Fruit fly (Drosophila melanogaster) whole organism, embryonic: ENCODE results near the gene CG14881.

Experiments
- BEAF-32 ChIP-seq: fragments of 200-800 bp; sonication (Bioruptor generic); optimal IDR thresholded peaks from 3 replicates; lab custom pipeline; 2017; ENCODE audit warnings: missing biosample characterization, missing genetic modification characterization, mild to moderate bottlenecking, moderate library complexity, missing genetic modification reagents
- Bgb ChIP-seq: fragments of 200-800 bp; sonication (Bioruptor generic); IDR thresholded peaks from 2 replicates; pipeline ENCODE4 v1.3.6; 2022; ENCODE audit warnings: missing biosample characterization, missing genetic modification characterization; ENCODE audit not compliant: partially characterized antibody
- CG10267 ChIP-seq: fragments of 200-800 bp; sonication (Bioruptor generic); optimal IDR thresholded peaks from 2 replicates; lab custom pipeline; 2018; ENCODE audit warnings: missing biosample characterization, mild to moderate bottlenecking, missing genetic modification characterization, moderate library complexity
- CG11560 ChIP-seq: fragments of 200-800 bp; sonication (Bioruptor generic); IDR thresholded peaks from 3 replicates; pipeline ENCODE4 v1.3.6; 2022; ENCODE audit warnings: missing biosample characterization, missing genetic modification characterization
- CG14710 ChIP-seq: fragments of 200-800 bp; sonication (Bioruptor generic); optimal IDR thresholded peaks from 3 replicates; lab custom pipeline; 2019; ENCODE audit warnings: missing biosample characterization, mild to moderate bottlenecking, missing genetic modification characterization, moderate library complexity
- CG15514 ChIP-seq: fragments of 200-800 bp; sonication (Bioruptor generic); optimal IDR thresholded peaks from 3 replicates; lab custom pipeline; 2017; ENCODE audit warnings: missing biosample characterization, missing genetic modification characterization, mild to moderate bottlenecking, moderate library complexity, missing genetic modification reagents
- CG17612 ChIP-seq: fragments of 200-800 bp; sonication (Bioruptor generic); IDR thresholded peaks from 2 replicates; pipeline ENCODE4 v1.3.6; 2022; ENCODE audit warnings: missing biosample characterization, missing genetic modification characterization
- CG18011 ChIP-seq: fragments of 200-800 bp; sonication (Bioruptor generic); optimal IDR thresholded peaks from 2 replicates; lab custom pipeline; 2017; ENCODE audit warnings: missing biosample characterization, missing genetic modification characterization, mild to moderate bottlenecking, moderate library complexity, missing genotype
- CG1832 ChIP-seq: fragments of 200-800 bp; sonication (Bioruptor generic); optimal IDR thresholded peaks from 2 replicates; lab custom pipeline; 2017; ENCODE audit warnings: missing biosample characterization, mild to moderate bottlenecking, missing genetic modification characterization, inconsistent platforms
- CG3281 ChIP-seq: fragments of 200-800 bp; sonication (Bioruptor generic); optimal IDR thresholded peaks from 3 replicates; lab custom pipeline; 2017; ENCODE audit warnings: missing biosample characterization, mild to moderate bottlenecking, missing genetic modification characterization
- CG34224 ChIP-seq: fragments of 200-800 bp; sonication (Bioruptor generic); IDR thresholded peaks from 3 replicates; pipeline ENCODE4 v1.3.6; 2022; ENCODE audit warnings: missing biosample characterization, missing genetic modification characterization; ENCODE audit not compliant: partially characterized antibody
- CG3847 ChIP-seq: fragments of 200-800 bp; sonication (Bioruptor generic); IDR thresholded peaks from 2 replicates; pipeline ENCODE4 v1.3.6; 2022; ENCODE audit warnings: missing biosample characterization, missing genetic modification characterization
- CG3995 ChIP-seq: fragments of 200-800 bp; sonication (Bioruptor generic); optimal IDR thresholded peaks from 3 replicates; lab custom pipeline; 2016; ENCODE audit warnings: missing biosample characterization, missing genetic modification characterization
- CG8388 ChIP-seq: fragments of 200-800 bp; sonication (Bioruptor generic); optimal IDR thresholded peaks from 2 replicates; lab custom pipeline; 2019; ENCODE audit warnings: missing biosample characterization, mild to moderate bottlenecking, missing genetic modification characterization, moderate library complexity
- CTCF ChIP-seq: fragments of 200-800 bp; sonication (Bioruptor generic); optimal IDR thresholded peaks from 2 replicates; lab custom pipeline; 2017; ENCODE audit warnings: missing biosample characterization, mild to moderate bottlenecking, missing genetic modification characterization, moderate library complexity
- Dll ChIP-seq: fragments of 200-800 bp; sonication (Bioruptor generic); IDR thresholded peaks from 4 replicates; pipeline ENCODE4 v1.3.6; 2022; ENCODE audit warnings: missing biosample characterization, missing genetic modification characterization; ENCODE audit not compliant: partially characterized antibody
- E2f2 ChIP-seq: fragments of 200-800 bp; sonication (Bioruptor generic); IDR thresholded peaks from 2 replicates; pipeline ENCODE4 v1.3.6; 2022; ENCODE audit warnings: missing biosample characterization, missing genetic modification characterization
- Ets65A ChIP-seq: fragments of 200-800 bp; sonication (Bioruptor generic); peaks from one replicate; lab custom pipeline; 2016; ENCODE audit warnings: missing biosample characterization, missing genetic modification characterization
- Gsc ChIP-seq: fragments of 200-800 bp; sonication (Bioruptor generic); IDR thresholded peaks from 2 replicates; pipeline ENCODE4 v1.3.6; 2022; ENCODE audit warnings: missing biosample characterization, missing genetic modification characterization
- HLH4C ChIP-seq: fragments of 200-800 bp; sonication (Bioruptor generic); IDR thresholded peaks from 3 replicates; pipeline ENCODE4 v1.3.6; 2022; ENCODE audit warnings: missing biosample characterization, missing genetic modification characterization; ENCODE audit not compliant: partially characterized antibody
- Med ChIP-seq: fragments of 200-800 bp; sonication (Bioruptor generic); peaks from one replicate; lab custom pipeline; 2016; ENCODE audit warnings: missing biosample characterization, missing genetic modification characterization, mild to moderate bottlenecking, inconsistent platforms, moderate library complexity
- Rfx ChIP-seq: fragments of 200-800 bp; sonication (Bioruptor generic); IDR thresholded peaks from 2 replicates; pipeline ENCODE4 v1.3.6; 2022; ENCODE audit warnings: missing biosample characterization, missing genetic modification characterization
- Scr ChIP-seq: fragments of 200-800 bp; sonication (Bioruptor generic); IDR thresholded peaks from 2 replicates; pipeline ENCODE4 v1.3.6; 2022; ENCODE audit warnings: missing biosample characterization, missing genetic modification characterization; ENCODE audit not compliant: partially characterized antibody
- Usf ChIP-seq: fragments of 200-800 bp; sonication (Bioruptor generic); optimal IDR thresholded peaks from 2 replicates; lab custom pipeline; 2017; ENCODE audit warnings: missing genotype, missing biosample characterization, missing genetic modification characterization
- Vsx1 ChIP-seq: fragments of 200-800 bp; sonication (Bioruptor generic); optimal IDR thresholded peaks from 2 replicates; lab custom pipeline; 2017; ENCODE audit warnings: missing biosample characterization, mild to moderate bottlenecking, missing genetic modification characterization, missing genetic modification reagents
- YL-1 ChIP-seq: fragments of 200-800 bp; sonication (Bioruptor generic); optimal IDR thresholded peaks from 3 replicates; lab custom pipeline; 2017; ENCODE audit warnings: missing biosample characterization, mild to moderate bottlenecking, missing genetic modification characterization
- ato ChIP-seq: fragments of 200-800 bp; sonication (Bioruptor generic); IDR thresholded peaks from 2 replicates; pipeline ENCODE4 v1.3.6; 2022; ENCODE audit warnings: missing biosample characterization, missing genetic modification characterization; ENCODE audit not compliant: partially characterized antibody
- bbx ChIP-seq: fragments of 200-800 bp; sonication (Bioruptor generic); IDR thresholded peaks from 2 replicates; pipeline ENCODE4 v1.3.6; 2022; ENCODE audit warnings: missing biosample characterization, missing genetic modification characterization; ENCODE audit not compliant: partially characterized antibody
- ci ChIP-seq: fragments of 200-800 bp; sonication (Bioruptor generic); IDR thresholded peaks from 3 replicates; pipeline ENCODE4 v1.3.6; 2022; ENCODE audit warnings: missing biosample characterization, missing genetic modification characterization
- crp ChIP-seq, 2 experiments: fragments of 200-800 bp; sonication (Bioruptor generic); optimal IDR thresholded peaks; 2 replicates in 1 of 2; 3 replicates in 1 of 2; lab custom pipeline; 2017; ENCODE audit warnings: missing biosample characterization in 2 of 2, missing genetic modification characterization in 2 of 2, mild to moderate bottlenecking in 1 of 2, moderate library complexity in 1 of 2
- fd102C ChIP-seq: fragments of 200-800 bp; sonication (Bioruptor generic); optimal IDR thresholded peaks from 2 replicates; lab custom pipeline; 2018; ENCODE audit warnings: missing biosample characterization, mild to moderate bottlenecking, missing genetic modification characterization, moderate library complexity
- h ChIP-seq: fragments of >200 bp; optimal IDR thresholded peaks from 2 replicates; lab custom pipeline; 2017
- inv ChIP-seq: fragments of 200-800 bp; sonication (Bioruptor generic); IDR thresholded peaks from 2 replicates; pipeline ENCODE4 v1.3.6; 2022; ENCODE audit warnings: missing biosample characterization, missing genetic modification characterization; ENCODE audit not compliant: partially characterized antibody
- kah ChIP-seq: fragments of 200-800 bp; sonication (Bioruptor generic); optimal IDR thresholded peaks from 2 replicates; lab custom pipeline; 2018; ENCODE audit warnings: missing biosample characterization, mild to moderate bottlenecking, missing genetic modification characterization
- kay ChIP-seq: fragments of 200-800 bp; sonication (Bioruptor generic); optimal IDR thresholded peaks from 2 replicates; lab custom pipeline; 2016; ENCODE audit warnings: missing biosample characterization, missing genetic modification characterization
- knrl ChIP-seq: fragments of 200-800 bp; sonication (Bioruptor generic); IDR thresholded peaks from 3 replicates; pipeline ENCODE4 v1.3.6; 2022; ENCODE audit warnings: missing biosample characterization, missing genetic modification characterization; ENCODE audit not compliant: partially characterized antibody
- lab ChIP-seq: fragments of 200-800 bp; sonication (Bioruptor generic); optimal IDR thresholded peaks from 3 replicates; lab custom pipeline; 2017; ENCODE audit warnings: missing biosample characterization, missing genetic modification characterization, mild to moderate bottlenecking, moderate library complexity, missing genetic modification reagents
- mld ChIP-seq: fragments of 200-800 bp; sonication (Bioruptor generic); IDR thresholded peaks from 3 replicates; pipeline ENCODE4 v1.3.6; 2022; ENCODE audit warnings: missing biosample characterization, missing genetic modification characterization; ENCODE audit not compliant: partially characterized antibody
- nerfin-2 ChIP-seq: fragments of 200-800 bp; sonication (Bioruptor generic); IDR thresholded peaks from 2 replicates; pipeline ENCODE4 v1.3.6; 2022; ENCODE audit warnings: missing biosample characterization, missing genetic modification characterization; ENCODE audit not compliant: partially characterized antibody
- oc ChIP-seq: fragments of 200-800 bp; sonication (Bioruptor generic); optimal IDR thresholded peaks from 2 replicates; lab custom pipeline; 2018; ENCODE audit warnings: missing biosample characterization, mild to moderate bottlenecking, missing genetic modification characterization, moderate library complexity
- onecut ChIP-seq: fragments of 200-800 bp; sonication (Bioruptor generic); IDR thresholded peaks from 2 replicates; pipeline ENCODE4 v1.3.6; 2022; ENCODE audit warnings: missing biosample characterization, missing genetic modification characterization
- pzg ChIP-seq: fragments of 200-800 bp; sonication (Bioruptor generic); optimal IDR thresholded peaks from 3 replicates; lab custom pipeline; 2018; ENCODE audit warnings: missing biosample characterization, mild to moderate bottlenecking, missing genetic modification characterization, moderate library complexity
- run ChIP-seq: fragments of 200-800 bp; sonication (Bioruptor generic); optimal IDR thresholded peaks from 3 replicates; lab custom pipeline; 2018; ENCODE audit warnings: missing biosample characterization, mild to moderate bottlenecking, missing genetic modification characterization
- sens ChIP-seq: fragments of 200-800 bp; sonication (Bioruptor generic); peaks from one replicate; lab custom pipeline; 2016; ENCODE audit warnings: missing biosample characterization, missing genetic modification characterization
- stc ChIP-seq: fragments of 200-800 bp; sonication (Bioruptor generic); IDR thresholded peaks from 2 replicates; pipeline ENCODE4 v1.3.6; 2022; ENCODE audit warnings: missing biosample characterization, missing genetic modification characterization
- stwl ChIP-seq: fragments of 200-800 bp; sonication (Bioruptor generic); optimal IDR thresholded peaks from 3 replicates; lab custom pipeline; 2018; ENCODE audit warnings: missing biosample characterization, mild to moderate bottlenecking, missing genetic modification characterization, moderate library complexity
- trh ChIP-seq: fragments of 200-800 bp; sonication (Bioruptor generic); optimal IDR thresholded peaks from 2 replicates; lab custom pipeline; 2016; ENCODE audit warnings: missing biosample characterization, missing genetic modification characterization
- zen2 ChIP-seq: fragments of 200-800 bp; sonication (Bioruptor generic); IDR thresholded peaks from 3 replicates; pipeline ENCODE4 v1.3.6; 2022; ENCODE audit warnings: missing biosample characterization, missing genetic modification characterization; ENCODE audit not compliant: partially characterized antibody

The CG14881 gene

DNA sequence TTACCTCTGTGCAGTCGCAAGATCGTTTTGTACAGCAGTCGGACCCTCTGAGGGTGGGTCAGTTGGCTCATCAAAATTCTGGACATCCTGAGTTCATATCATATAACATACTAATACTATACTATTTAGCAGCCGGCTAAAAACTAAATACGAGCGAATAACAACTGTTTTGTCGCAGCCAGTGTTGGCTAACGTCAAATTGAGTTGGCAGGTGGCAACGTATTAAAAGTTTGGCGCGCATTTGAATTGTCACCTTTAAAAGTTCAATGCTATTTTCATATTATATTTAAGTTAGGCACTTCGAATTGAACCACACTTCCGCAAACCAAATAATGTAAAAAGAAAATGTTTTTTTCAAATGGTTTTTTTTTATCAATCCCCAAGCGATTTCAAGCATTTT lies 47.6 kb downstream of the CG14881 start, which contains the start of gene Sdhaf3 (continued):
- TF ChIP-seq oc (tag; lab: Kevin White, UChicago), result no peak
- TF ChIP-seq Rfx (GFP tag; lab: Robert Waterston, UW), result peak; percentile 46; the same call in 1 of the 2 replicates
- peak; percentile 93 for TF ChIP-seq E2f2
- no peak for TF ChIP-seq CG1832
- TF ChIP-seq Vsx1 (GFP tag; lab: Kevin White, UChicago), result no peak
- TF ChIP-seq CG10267 (tag; lab: Kevin White, UChicago), result peak; percentile 89
- TF ChIP-seq onecut (GFP tag; lab: Robert Waterston, UW), result no peak
- peak; percentile 15 for TF ChIP-seq CG15514 (GFP tag; lab: Kevin White, UChicago)
- TF ChIP-seq Gsc (GFP tag; lab: Robert Waterston, UW), result no peak
- no peak; the same call in 2 of the 3 replicates for TF ChIP-seq ci (GFP tag; lab: Robert Waterston, UW)
- peak; percentile 53 for TF ChIP-seq stwl
- peak; percentile 31; the same call in 1 of the 2 replicates for TF ChIP-seq CG3847 (GFP tag; lab: Robert Waterston, UW)
- peak; percentile 78 for TF ChIP-seq Med (GFP tag; lab: Kevin White, UChicago)
- TF ChIP-seq, all 482 proteins: peak for 26

DNA sequence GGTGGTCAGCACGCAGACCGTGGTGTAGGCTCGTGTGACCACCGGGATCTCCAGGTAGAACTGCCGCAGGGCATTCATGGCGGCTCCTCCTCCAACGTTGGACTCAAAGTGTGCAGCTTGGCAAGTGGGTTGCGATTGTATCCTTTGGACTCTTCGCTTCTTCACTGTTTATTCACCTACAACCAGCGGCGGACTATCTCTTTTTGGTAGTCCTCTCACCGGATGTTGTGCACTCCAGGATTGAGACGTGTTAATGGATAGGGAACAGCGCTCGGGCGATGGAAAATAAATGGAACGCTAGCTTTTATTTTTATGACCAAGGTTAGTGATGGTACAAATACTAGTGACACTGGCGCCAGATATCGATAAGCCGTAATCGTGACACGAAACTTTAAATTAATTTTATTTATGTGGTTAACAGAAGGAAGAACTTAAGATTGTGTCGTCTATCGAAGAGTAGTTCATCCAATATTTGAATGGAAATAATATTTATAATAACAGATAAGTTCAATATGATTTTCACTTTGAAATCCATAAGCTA lies 49.2 kb downstream of the CG14881 start, which contains the start of gene Der-2:
TSS of gene Der-2 (minus strand) at position 347 of the 541 bp plus-strand sequence.
- TF ChIP-seq BEAF-32 (GFP tag; lab: Kevin White, UChicago), result peak; percentile 77
- no peak for TF ChIP-seq CG3281 (GFP tag; lab: Kevin White, UChicago)
- TF ChIP-seq CG34224 (GFP tag; lab: Robert Waterston, UW), result peak; percentile 96
- peak; percentile 83 for TF ChIP-seq HLH4C (GFP tag; lab: Robert Waterston, UW)
- TF ChIP-seq nerfin-2 (GFP tag; lab: Robert Waterston, UW), result peak; percentile 64
- TF ChIP-seq mld (GFP tag; lab: Robert Waterston, UW), result peak; percentile 87
- TF ChIP-seq CG11560 (tag; lab: Robert Waterston, UW), result no peak
- peak; percentile 93 for TF ChIP-seq zen2
- TF ChIP-seq Ets65A (GFP tag; lab: Kevin White, UChicago), result peak; percentile 67
- no peak for TF ChIP-seq CG14710 (tag; lab: Kevin White, UChicago)
- no peak for TF ChIP-seq CG18011 (GFP tag; lab: Kevin White, UChicago)
- TF ChIP-seq pzg (GFP tag; lab: Kevin White, UChicago), result peak; percentile 42
- TF ChIP-seq YL-1 (GFP tag; lab: Kevin White, UChicago), result peak; percentile 5
- TF ChIP-seq Usf (GFP tag; lab: Kevin White, UChicago), result no peak
- TF ChIP-seq stc (GFP tag; lab: Robert Waterston, UW), result no peak
- peak; percentile 91 for TF ChIP-seq Scr (GFP tag; lab: Robert Waterston, UW)
- no peak for TF ChIP-seq kay (GFP tag; lab: Kevin White, UChicago)
- no peak for TF ChIP-seq h (lab: Kevin White, UChicago)
- TF ChIP-seq CG8388 (GFP tag; lab: Kevin White, UChicago), result no peak
- TF ChIP-seq CG17612, result no peak
- peak; percentile 20 for TF ChIP-seq CTCF (GFP tag; lab: Kevin White, UChicago)
- TF ChIP-seq lab, result no peak
- peak; percentile 92 for TF ChIP-seq Bgb
- no peak for TF ChIP-seq fd102C (GFP tag; lab: Kevin White, UChicago)
- peak; percentile 87 for TF ChIP-seq knrl (GFP tag; lab: Robert Waterston, UW)
- peak; percentile 94 for TF ChIP-seq Dll
- TF ChIP-seq ato (GFP tag; lab: Robert Waterston, UW), result peak; percentile 79
- no peak for TF ChIP-seq run (tag; lab: Kevin White, UChicago)
- peak; percentile 85 for TF ChIP-seq E2f2
- peak; percentile 63 for TF ChIP-seq sens (GFP tag; lab: Kevin White, UChicago)
- no peak for TF ChIP-seq crp (GFP tag; optimal IDR thresholded peaks at IDR 0.05; lab: Kevin White, UChicago)
- no peak for TF ChIP-seq kah (GFP tag; lab: Kevin White, UChicago)
- no peak for TF ChIP-seq trh (GFP tag; lab: Kevin White, UChicago)
- TF ChIP-seq bbx (GFP tag; lab: Robert Waterston, UW), result peak; percentile 92
- peak; percentile 74 for TF ChIP-seq inv (GFP tag; lab: Robert Waterston, UW)
- TF ChIP-seq CG3995 (GFP tag; lab: Kevin White, UChicago), result peak; percentile 30
